Worm (Caenorhabditis elegans): Measurements from ENCODE around the gene skr-14.

- no peak for TF ChIP-seq dmd-4 (tag; optimal IDR thresholded peaks at IDR 0.05)
- no peak for TF ChIP-seq ztf-11 (tag; optimal IDR thresholded peaks at IDR 0.05)
- TF ChIP-seq ceh-82 (tag; optimal IDR thresholded peaks at IDR 0.05): no peak
- TF ChIP-seq skn-1 (tag; optimal IDR thresholded peaks at IDR 0.05): no peak
Measured at ce11 chrV:4423087-4423486, 1.7 kb upstream of the skr-14 start.

All from whole organism, L2 larva.